Fruit fly (Drosophila melanogaster) whole organism, embryonic: Measurements from ENCODE around the gene Mlc-c.

Experiments used
- Bgb ChIP-seq: fragments of 200-800 bp; sonication (Bioruptor generic); IDR thresholded peaks from 2 replicates; pipeline ENCODE4 v1.3.6; 2022; ENCODE audit warnings: missing biosample characterization, missing genetic modification characterization; ENCODE audit not compliant: partially characterized antibody
- CG1024 ChIP-seq: fragments of 200-800 bp; sonication (Bioruptor generic); IDR thresholded peaks from 2 replicates; pipeline ENCODE4 v1.3.6; 2022; ENCODE audit warnings: missing biosample characterization, missing genetic modification characterization
- CG10543 ChIP-seq: fragments of 200-800 bp; sonication (Bioruptor generic); optimal IDR thresholded peaks from 3 replicates; lab custom pipeline; 2017; ENCODE audit warnings: missing biosample characterization, mild to moderate bottlenecking, missing genetic modification characterization, moderate library complexity
- CG10959 ChIP-seq: fragments of 200-800 bp; sonication (Bioruptor generic); IDR thresholded peaks from 2 replicates; pipeline ENCODE4 v1.3.6; 2022; ENCODE audit warnings: missing biosample characterization, missing genetic modification characterization
- CG11456 ChIP-seq: fragments of 200-800 bp; sonication (Bioruptor generic); IDR thresholded peaks from 3 replicates; pipeline ENCODE4 v1.3.6; 2022; ENCODE audit warnings: missing biosample characterization, missing genetic modification characterization
- CG12071 ChIP-seq: fragments of 200-800 bp; sonication (Bioruptor generic); optimal IDR thresholded peaks from 3 replicates; lab custom pipeline; 2018; ENCODE audit warnings: missing biosample characterization, mild to moderate bottlenecking, missing genetic modification characterization
- CG13296 ChIP-seq: fragments of 200-800 bp; sonication (Bioruptor generic); optimal IDR thresholded peaks from 3 replicates; lab custom pipeline; 2018; ENCODE audit warnings: missing biosample characterization, mild to moderate bottlenecking, missing genetic modification characterization
- CG13424 ChIP-seq: fragments of 200-800 bp; sonication (Bioruptor generic); optimal IDR thresholded peaks from 2 replicates; lab custom pipeline; 2019; ENCODE audit warnings: missing biosample characterization, mild to moderate bottlenecking, missing genetic modification characterization, moderate library complexity
- CG14050 ChIP-seq: fragments of 200-800 bp; sonication (Bioruptor generic); IDR thresholded peaks from 3 replicates; pipeline ENCODE4 v1.3.6; 2022; ENCODE audit warnings: missing biosample characterization, missing genetic modification characterization
- CG18476 ChIP-seq: fragments of 200-800 bp; sonication (Bioruptor generic); optimal IDR thresholded peaks from 2 replicates; lab custom pipeline; 2016; ENCODE audit warnings: missing biosample characterization, mild to moderate bottlenecking, missing genetic modification characterization
- CG2712 ChIP-seq: fragments of 200-800 bp; optimal IDR thresholded peaks from 3 replicates; lab custom pipeline; 2019; ENCODE audit warnings: missing biosample characterization, mild to moderate bottlenecking, missing genetic modification characterization, moderate library complexity
- CG30403 ChIP-seq: fragments of 200-800 bp; sonication (Bioruptor generic); optimal IDR thresholded peaks from 3 replicates; lab custom pipeline; 2016; ENCODE audit warnings: missing biosample characterization, missing genetic modification characterization
- CG3163 ChIP-seq: fragments of 200-800 bp; sonication (Bioruptor generic); optimal IDR thresholded peaks from 3 replicates; lab custom pipeline; 2016; ENCODE audit warnings: missing biosample characterization, missing genetic modification characterization
- CG34224 ChIP-seq: fragments of 200-800 bp; sonication (Bioruptor generic); IDR thresholded peaks from 3 replicates; pipeline ENCODE4 v1.3.6; 2022; ENCODE audit warnings: missing biosample characterization, missing genetic modification characterization; ENCODE audit not compliant: partially characterized antibody
- CG8388 ChIP-seq: fragments of 200-800 bp; sonication (Bioruptor generic); optimal IDR thresholded peaks from 2 replicates; lab custom pipeline; 2019; ENCODE audit warnings: missing biosample characterization, mild to moderate bottlenecking, missing genetic modification characterization, moderate library complexity
- CG8924 ChIP-seq: fragments of 200-800 bp; optimal IDR thresholded peaks from 3 replicates; lab custom pipeline; 2019; ENCODE audit warnings: missing biosample characterization, mild to moderate bottlenecking, missing genetic modification characterization, moderate library complexity
- CG9817 ChIP-seq: fragments of 200-800 bp; sonication (Bioruptor generic); optimal IDR thresholded peaks from 2 replicates; lab custom pipeline; 2018; ENCODE audit warnings: missing biosample characterization, mild to moderate bottlenecking, missing genetic modification characterization, moderate library complexity
- CoRest ChIP-seq: fragments of 200-800 bp; sonication (Bioruptor generic); optimal IDR thresholded peaks from 3 replicates; lab custom pipeline; 2018; ENCODE audit warnings: missing biosample characterization, mild to moderate bottlenecking, missing genetic modification characterization, moderate library complexity
- Dip2 ChIP-seq: fragments of 200-800 bp; sonication (Bioruptor generic); IDR thresholded peaks from 2 replicates; pipeline ENCODE4 v1.3.6; 2022; ENCODE audit warnings: missing biosample characterization, missing genetic modification characterization
- Ets65A ChIP-seq: fragments of 200-800 bp; sonication (Bioruptor generic); peaks from one replicate; lab custom pipeline; 2016; ENCODE audit warnings: missing biosample characterization, missing genetic modification characterization
- Fer2 ChIP-seq: fragments of 200-800 bp; sonication (Bioruptor generic); optimal IDR thresholded peaks from 2 replicates; lab custom pipeline; 2018; ENCODE audit warnings: missing biosample characterization, mild to moderate bottlenecking, missing genetic modification characterization, moderate library complexity
- Gug ChIP-seq: fragments of 200-800 bp; sonication (Bioruptor generic); IDR thresholded peaks from 4 replicates; pipeline ENCODE4 v1.3.6; 2022; ENCODE audit warnings: missing biosample characterization, missing genetic modification characterization
- HmgD ChIP-seq: fragments of 200-800 bp; sonication (Bioruptor generic); optimal IDR thresholded peaks from 3 replicates; lab custom pipeline; 2016; ENCODE audit warnings: missing biosample characterization, missing genetic modification characterization
- Mes4 ChIP-seq: fragments of 200-800 bp; sonication (Bioruptor generic); optimal IDR thresholded peaks from 2 replicates; lab custom pipeline; 2016; ENCODE audit warnings: missing biosample characterization, missing genetic modification characterization
- Nf-YB ChIP-seq: fragments of 200-800 bp; sonication (Bioruptor generic); optimal IDR thresholded peaks from 3 replicates; lab custom pipeline; 2019; ENCODE audit warnings: missing biosample characterization, mild to moderate bottlenecking, missing genetic modification characterization, moderate library complexity
- Optix ChIP-seq: fragments of 200-800 bp; sonication (Bioruptor generic); IDR thresholded peaks from 3 replicates; pipeline ENCODE4 v1.3.6; 2022; ENCODE audit warnings: missing biosample characterization, missing genetic modification characterization
- Ptx1 ChIP-seq: fragments of 200-800 bp; sonication (Bioruptor generic); IDR thresholded peaks from 2 replicates; pipeline ENCODE4 v1.3.6; 2022; ENCODE audit warnings: missing biosample characterization, missing genetic modification characterization
- Rx ChIP-seq: fragments of 200-800 bp; sonication (Bioruptor generic); IDR thresholded peaks from 2 replicates; pipeline ENCODE4 v1.3.6; 2022; ENCODE audit warnings: missing biosample characterization, missing genetic modification characterization
- caup ChIP-seq: fragments of 200-800 bp; sonication (Bioruptor generic); optimal IDR thresholded peaks from 3 replicates; lab custom pipeline; 2017; ENCODE audit warnings: missing biosample characterization, mild to moderate bottlenecking, missing genetic modification characterization, moderate library complexity; ENCODE audit not compliant: severe bottlenecking
- cg ChIP-seq: fragments of 200-800 bp; sonication (Bioruptor generic); optimal IDR thresholded peaks from 3 replicates; lab custom pipeline; 2019; ENCODE audit warnings: missing biosample characterization, mild to moderate bottlenecking, missing genetic modification characterization, moderate library complexity
- crol ChIP-seq: fragments of 200-800 bp; sonication (Bioruptor generic); IDR thresholded peaks from 2 replicates; pipeline ENCODE4 v1.3.6; 2022; ENCODE audit warnings: missing biosample characterization, missing genetic modification characterization
- dmrt11E ChIP-seq: fragments of 200-800 bp; sonication (Bioruptor generic); optimal IDR thresholded peaks from 3 replicates; lab custom pipeline; 2018; ENCODE audit warnings: missing biosample characterization, mild to moderate bottlenecking, missing genetic modification characterization, moderate library complexity
- dmrt99B ChIP-seq: fragments of 200-800 bp; sonication (Bioruptor generic); optimal IDR thresholded peaks from 2 replicates; lab custom pipeline; 2018; ENCODE audit warnings: missing biosample characterization, mild to moderate bottlenecking, missing genetic modification characterization, moderate library complexity
- dysf ChIP-seq: fragments of 200-800 bp; sonication (Bioruptor generic); IDR thresholded peaks from 3 replicates; pipeline ENCODE4 v1.3.6; 2022; ENCODE audit warnings: missing biosample characterization, missing genetic modification characterization
- ewg ChIP-seq: fragments of 200-800 bp; sonication (Bioruptor generic); optimal IDR thresholded peaks from 3 replicates; lab custom pipeline; 2017; ENCODE audit warnings: mild to moderate bottlenecking, missing biosample characterization, missing genetic modification reagents, missing genetic modification characterization
- gcm2 ChIP-seq: fragments of 200-800 bp; sonication (Bioruptor generic); optimal IDR thresholded peaks from 2 replicates; lab custom pipeline; 2016; ENCODE audit warnings: missing biosample characterization, missing genetic modification characterization
- gem ChIP-seq: fragments of 200-800 bp; sonication (Bioruptor generic); optimal IDR thresholded peaks from 2 replicates; lab custom pipeline; 2019; ENCODE audit warnings: missing biosample characterization, mild to moderate bottlenecking, missing genetic modification characterization, moderate library complexity
- hth ChIP-seq: fragments of >200 bp; optimal IDR thresholded peaks from 2 replicates; lab custom pipeline; 2017; ENCODE audit warnings: inconsistent platforms
- ind ChIP-seq: fragments of 200-800 bp; sonication (Bioruptor generic); optimal IDR thresholded peaks from 3 replicates; lab custom pipeline; 2016; ENCODE audit warnings: missing biosample characterization, missing genetic modification characterization
- jing ChIP-seq: fragments of 200-800 bp; sonication (Bioruptor generic); optimal IDR thresholded peaks from 2 replicates; lab custom pipeline; 2018; ENCODE audit warnings: missing biosample characterization, mild to moderate bottlenecking, missing genetic modification characterization
- kay ChIP-seq: fragments of 200-800 bp; sonication (Bioruptor generic); optimal IDR thresholded peaks from 2 replicates; lab custom pipeline; 2016; ENCODE audit warnings: missing biosample characterization, missing genetic modification characterization
- lbe ChIP-seq: fragments of 200-800 bp; sonication (Bioruptor generic); optimal IDR thresholded peaks from 2 replicates; lab custom pipeline; 2016; ENCODE audit warnings: missing biosample characterization, mild to moderate bottlenecking, missing genetic modification characterization
- maf-S ChIP-seq: fragments of 200-800 bp; sonication (Bioruptor generic); optimal IDR thresholded peaks from 2 replicates; lab custom pipeline; 2016; ENCODE audit warnings: missing biosample characterization, missing genetic modification characterization
- oc ChIP-seq: fragments of 200-800 bp; sonication (Bioruptor generic); optimal IDR thresholded peaks from 2 replicates; lab custom pipeline; 2018; ENCODE audit warnings: missing biosample characterization, mild to moderate bottlenecking, missing genetic modification characterization, moderate library complexity
- p53 ChIP-seq: fragments of 200-800 bp; sonication (Bioruptor generic); optimal IDR thresholded peaks from 2 replicates; lab custom pipeline; 2016; ENCODE audit warnings: missing biosample characterization, missing genetic modification characterization
- shn ChIP-seq: fragments of 200-800 bp; sonication (Bioruptor generic); optimal IDR thresholded peaks from 3 replicates; lab custom pipeline; 2016; ENCODE audit warnings: missing biosample characterization, missing genetic modification characterization
- slp2 ChIP-seq: fragments of 200-800 bp; sonication (Bioruptor generic); optimal IDR thresholded peaks from 2 replicates; lab custom pipeline; 2016; ENCODE audit warnings: missing biosample characterization, missing genetic modification characterization
- tin ChIP-seq: fragments of 200-800 bp; sonication (Bioruptor generic); optimal IDR thresholded peaks from 3 replicates; lab custom pipeline; 2016; ENCODE audit warnings: missing biosample characterization, missing genetic modification characterization
- vvl ChIP-seq: fragments of 200-800 bp; sonication (Bioruptor generic); IDR thresholded peaks from 2 replicates; pipeline ENCODE4 v1.3.6; 2022; ENCODE audit warnings: missing biosample characterization, missing genetic modification characterization
- wdn ChIP-seq: fragments of 200-800 bp; sonication (Bioruptor generic); IDR thresholded peaks from 2 replicates; pipeline ENCODE4 v1.3.6; 2022; ENCODE audit warnings: missing biosample characterization, missing genetic modification characterization
- zfh2 ChIP-seq: fragments of 200-800 bp; sonication (Bioruptor generic); optimal IDR thresholded peaks from 2 replicates; lab custom pipeline; 2016; ENCODE audit warnings: missing biosample characterization, missing genetic modification characterization

Gene Mlc-c

DNA sequence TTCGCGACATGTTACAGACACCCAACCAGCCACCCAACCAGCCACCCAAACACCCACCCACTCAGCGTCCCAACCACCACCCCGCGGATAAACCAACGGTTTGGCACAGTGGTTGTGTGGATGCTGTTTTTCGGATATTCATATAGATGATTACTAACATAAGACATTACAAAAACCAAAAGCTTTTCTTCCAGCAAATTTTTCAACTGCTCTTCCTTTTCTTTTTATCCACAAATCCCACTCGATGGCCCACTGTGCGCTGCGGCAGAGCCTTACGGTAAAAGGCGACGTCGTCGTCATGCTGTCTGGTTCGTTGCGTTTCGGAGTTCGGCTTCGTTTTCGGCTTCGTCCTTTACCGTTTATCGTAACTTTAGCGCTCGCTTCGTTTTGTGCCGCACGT lies 16.2 kb upstream of the Mlc-c start (continued):
- TF ChIP-seq Ets65A (GFP tag; lab: Kevin White, UChicago) (peak; percentile 80), CG10959 (GFP tag; lab: Robert Waterston, UW) (peak; percentile 45; the same call in 1 of the 2 replicates), p53 (GFP tag; lab: Kevin White, UChicago) (no peak), CG8924 (tag; lab: Kevin White, UChicago) (peak; percentile 27), CG13424 (tag; lab: Kevin White, UChicago) (peak; percentile 56), shn (GFP tag; lab: Kevin White, UChicago) (peak; percentile 13), dmrt11E (tag; lab: Kevin White, UChicago) (peak; percentile 53), Optix (GFP tag; lab: Robert Waterston, UW) (peak; percentile 76), Ptx1 (GFP tag; lab: Robert Waterston, UW) (peak; percentile 63), Mes4 (GFP tag; lab: Kevin White, UChicago) (peak; percentile 24), CG18476 (GFP tag; lab: Kevin White, UChicago) (no peak), ewg (GFP tag; lab: Kevin White, UChicago) (peak; percentile 17), CG30403 (GFP tag; lab: Kevin White, UChicago) (peak; percentile 28), gem (tag; lab: Kevin White, UChicago) (peak; percentile 73), gcm2 (peak; percentile 8), CG11456 (GFP tag; lab: Robert Waterston, UW) (peak; percentile 73), dmrt99B (tag; lab: Kevin White, UChicago) (peak; percentile 51), tin (GFP tag; lab: Kevin White, UChicago) (peak; percentile 13), CG10543 (GFP tag; lab: Kevin White, UChicago) (no peak), hth (no peak), maf-S (GFP tag; lab: Kevin White, UChicago) (peak; percentile 47), vvl (peak; percentile 84), CG14050 (GFP tag; lab: Robert Waterston, UW) (peak; percentile 57; the same call in 2 of the 3 replicates), crol (GFP tag; lab: Robert Waterston, UW) (peak; percentile 55), CG1024 (GFP tag; lab: Robert Waterston, UW) (peak; percentile 50; the same call in 1 of the 2 replicates), Gug (GFP tag; lab: Robert Waterston, UW) (peak; percentile 54; the same call in 2 of the 4 replicates), dysf (GFP tag; lab: Robert Waterston, UW) (peak; percentile 75), CG2712 (tag; lab: Kevin White, UChicago) (peak; percentile 51), wdn (GFP tag; lab: Robert Waterston, UW) (no peak), CG8388 (GFP tag; lab: Kevin White, UChicago) (peak; percentile 33), cg (no peak), ind (GFP tag; lab: Kevin White, UChicago) (peak; percentile 50), Dip2 (GFP tag; lab: Robert Waterston, UW) (no peak), kay (GFP tag; lab: Kevin White, UChicago) (no peak), jing (GFP tag; lab: Kevin White, UChicago) (peak; percentile 24), lbe (no peak), Bgb (GFP tag; lab: Robert Waterston, UW) (no peak), caup (peak; percentile 70), slp2 (GFP tag; lab: Kevin White, UChicago) (peak; percentile 5), CG9817 (peak; percentile 43), CG12071 (GFP tag; lab: Kevin White, UChicago) (peak; percentile 53), CG3163 (GFP tag; lab: Kevin White, UChicago) (no peak), CoRest (peak; percentile 45), Nf-YB (no peak), HmgD (GFP tag; lab: Kevin White, UChicago) (peak; percentile 37), Fer2 (tag; lab: Kevin White, UChicago) (peak; percentile 39), zfh2 (GFP tag; lab: Kevin White, UChicago) (peak; percentile 42), Rx (GFP tag; lab: Robert Waterston, UW) (peak; percentile 54; the same call in 1 of the 2 replicates), oc (tag; lab: Kevin White, UChicago) (peak; percentile 12), CG13296 (GFP tag; lab: Kevin White, UChicago) (peak; percentile 38), CG34224 (GFP tag; lab: Robert Waterston, UW) (no peak)
